Worm (Caenorhabditis elegans): ENCODE data around the gene twk-34.

- TF ChIP-seq unc-39 (tag; optimal IDR thresholded peaks at IDR 0.05), result no peak
- TF ChIP-seq nhr-12 (tag; optimal IDR thresholded peaks at IDR 0.05), result no peak
Observed at ce11 chrV:15730459-15730858, 25.7 kb downstream of the twk-34 start, which contains the start of gene Y6E2A.10.

All from whole organism, L3 larva.